Worm (Caenorhabditis elegans) whole organism, L2 larva: ENCODE results near the gene T12A7.9.

ENCODE experiments used
- ZK546.5 ChIP-seq: sonication (generic microtip); optimal IDR thresholded peaks from 2 replicates; lab custom pipeline; 2017; ENCODE audit warnings: missing biosample characterization, missing genetic modification characterization
- ama-1 ChIP-seq: fragments of 150-350 bp; optimal IDR thresholded peaks from 2 replicates; lab custom pipeline; 2018; ENCODE audit warnings: inconsistent platforms
- blmp-1 ChIP-seq: sonication (generic microtip); optimal IDR thresholded peaks from 2 replicates; lab custom pipeline; 2017; ENCODE audit warnings: missing genetic modification characterization, mild to moderate bottlenecking, missing compliant biosample characterization, antibody characterized with exemption, moderate library complexity; ENCODE audit not compliant: insufficient read depth
- elt-3 ChIP-seq: sonication (generic microtip); optimal IDR thresholded peaks from 2 replicates; lab custom pipeline; 2017; ENCODE audit warnings: missing biosample characterization, missing genetic modification characterization
- fos-1 ChIP-seq: fragments of 150-350 bp; optimal IDR thresholded peaks from 2 replicates; lab custom pipeline; 2014; ENCODE audit warnings: missing biosample characterization, missing genetic modification characterization
- lin-13 ChIP-seq: fragments of 150-350 bp; optimal IDR thresholded peaks from 2 replicates; lab custom pipeline; 2014; ENCODE audit warnings: missing biosample characterization, missing genetic modification reagents, missing genetic modification characterization
- lsy-2 ChIP-seq, 2 experiments: fragments of 150-350 bp in 1 of 2; sonication (generic microtip) in 1 of 2; optimal IDR thresholded peaks; 2 replicates each; lab custom pipeline; 2014 to 2017; ENCODE audit warnings: missing biosample characterization in 2 of 2, missing genetic modification characterization in 2 of 2
- nhr-10 ChIP-seq: sonication (generic microtip); optimal IDR thresholded peaks from 2 replicates; lab custom pipeline; 2017; ENCODE audit warnings: missing biosample characterization, missing genetic modification characterization
- nhr-237 ChIP-seq: fragments of 150-350 bp; optimal IDR thresholded peaks from 2 replicates; lab custom pipeline; 2014; ENCODE audit warnings: missing biosample characterization, missing genetic modification characterization
- nhr-77 ChIP-seq: fragments of 150-350 bp; optimal IDR thresholded peaks from 2 replicates; lab custom pipeline; 2014; ENCODE audit warnings: missing biosample characterization, missing genetic modification characterization
- sma-3 ChIP-seq: sonication (generic microtip); optimal IDR thresholded peaks from 2 replicates; lab custom pipeline; 2016; ENCODE audit warnings: missing genetic modification reagents, missing genetic modification characterization, missing compliant biosample characterization
- snpc-4 ChIP-seq: fragments of 150-350 bp; optimal IDR thresholded peaks from 2 replicates; lab custom pipeline; 2014; ENCODE audit warnings: missing biosample characterization, missing genetic modification characterization
- unc-62 ChIP-seq: fragments of 150-350 bp; optimal IDR thresholded peaks from 2 replicates; lab custom pipeline; 2014; ENCODE audit warnings: missing biosample characterization, missing genetic modification reagents, missing genetic modification characterization
- ztf-4 ChIP-seq: fragments of 150-350 bp; optimal IDR thresholded peaks from 2 replicates; lab custom pipeline; 2014; ENCODE audit warnings: missing biosample characterization, missing genetic modification characterization

- TF ChIP-seq nhr-10 (tag; lab: Kevin White, UChicago) (no peak), snpc-4 (tag; lab: Kevin White, UChicago) (no peak), lsy-2 (tag; optimal IDR thresholded peaks at IDR 0.05; lab: Kevin White, UChicago) (no peak), ama-1 (lab: Kevin White, UChicago) (no peak), ztf-4 (tag; lab: Kevin White, UChicago) (no peak), blmp-1 (tag; lab: Kevin White, UChicago) (no peak), fos-1 (tag; lab: Kevin White, UChicago) (no peak), elt-3 (no peak), lin-13 (GFP tag; lab: Kevin White, UChicago) (no peak), ZK546.5 (no peak), unc-62 (GFP tag; lab: Kevin White, UChicago) (no peak), nhr-237 (tag; lab: Kevin White, UChicago) (no peak), nhr-77 (tag; lab: Kevin White, UChicago) (no peak), sma-3 (GFP tag; lab: Kevin White, UChicago) (no peak)
These were observed 42.5 kb downstream of the T12A7.9 start for ce11 chrIV:11713289-11713688.
